Worm (Caenorhabditis elegans) whole organism, L1 larva: ENCODE data around the gene fbxa-2.

ENCODE experiments used
- C04F5.9 ChIP-seq: sonication (generic microtip); optimal IDR thresholded peaks from 2 replicates; lab custom pipeline; 2016; ENCODE audit warnings: missing genetic modification characterization, missing compliant biosample characterization
- C16A3.4 ChIP-seq: fragments of 150-350 bp; optimal IDR thresholded peaks from 2 replicates; lab custom pipeline; 2014; ENCODE audit warnings: missing biosample characterization, missing genetic modification characterization
- C34B4.2 ChIP-seq: sonication (generic microtip); optimal IDR thresholded peaks from 2 replicates; lab custom pipeline; 2017; ENCODE audit warnings: mild to moderate bottlenecking, missing genetic modification characterization, missing compliant biosample characterization
- F16B12.6 ChIP-seq: fragments of 150-350 bp; optimal IDR thresholded peaks from 2 replicates; lab custom pipeline; 2014; ENCODE audit warnings: missing biosample characterization, missing genetic modification characterization
- alr-1 ChIP-seq: fragments of 200-800 bp; sonication (Bioruptor generic); optimal IDR thresholded peaks from 2 replicates; lab custom pipeline; 2018; ENCODE audit warnings: borderline replicate concordance, mild to moderate bottlenecking, missing genetic modification characterization, missing compliant biosample characterization
- ama-1 ChIP-seq: fragments of 150-350 bp; optimal IDR thresholded peaks from 2 replicates; lab custom pipeline; 2014
- ceh-8 ChIP-seq: fragments of 200-800 bp; sonication (Bioruptor generic); optimal IDR thresholded peaks from 2 replicates; lab custom pipeline; 2018; ENCODE audit warnings: mild to moderate bottlenecking, missing genetic modification characterization, moderate library complexity, missing compliant biosample characterization
- ceh-90 ChIP-seq: sonication (generic microtip); optimal IDR thresholded peaks from 2 replicates; lab custom pipeline; 2016; ENCODE audit warnings: missing genetic modification characterization, missing compliant biosample characterization
- dpl-1 ChIP-seq, 3 experiments: fragments of 150-350 bp in 2 of 3; sonication (generic microtip) in 1 of 3; optimal IDR thresholded peaks; 2 replicates each; lab custom pipeline; 2014 to 2017; ENCODE audit warnings: missing biosample characterization in 3 of 3, missing genetic modification characterization in 3 of 3, missing genetic modification reagents in 3 of 3
- dsc-1 ChIP-seq: sonication (generic microtip); optimal IDR thresholded peaks from 2 replicates; lab custom pipeline; 2016; ENCODE audit warnings: mild to moderate bottlenecking, missing genetic modification characterization, missing compliant biosample characterization
- efl-3 ChIP-seq: fragments of 200-800 bp; sonication (Bioruptor generic); optimal IDR thresholded peaks from 2 replicates; lab custom pipeline; 2018; ENCODE audit warnings: mild to moderate bottlenecking, missing genetic modification characterization, missing compliant biosample characterization
- egl-13 ChIP-seq: sonication (generic microtip); optimal IDR thresholded peaks from 2 replicates; lab custom pipeline; 2016; ENCODE audit warnings: missing genotype, missing genetic modification reagents, missing genetic modification characterization, missing compliant biosample characterization
- egl-27 ChIP-seq, 2 experiments: fragments of 150-350 bp in 1 of 2; sonication (generic microtip); optimal IDR thresholded peaks; 3 replicates each; lab custom pipeline; 2017 to 2018; ENCODE audit warnings: missing biosample characterization in 2 of 2, missing genetic modification characterization in 2 of 2, missing genetic modification reagents in 2 of 2
- fkh-10 ChIP-seq: sonication (generic microtip); optimal IDR thresholded peaks from 2 replicates; lab custom pipeline; 2017; ENCODE audit warnings: missing biosample characterization, missing genetic modification reagents, missing genetic modification characterization
- fkh-4 ChIP-seq: sonication (generic microtip); optimal IDR thresholded peaks from 2 replicates; lab custom pipeline; 2016; ENCODE audit warnings: missing compliant biosample characterization, missing genetic modification characterization, borderline replicate concordance
- isw-1 ChIP-seq: fragments of 200-800 bp; sonication (Bioruptor generic); IDR thresholded peaks from 2 replicates; pipeline ENCODE4 v1.3.6; 2022; ENCODE audit warnings: missing genetic modification characterization, missing compliant biosample characterization
- lin-13 ChIP-seq: fragments of 150-350 bp; optimal IDR thresholded peaks from 2 replicates; lab custom pipeline; 2014; ENCODE audit warnings: missing biosample characterization, missing genetic modification reagents, missing genetic modification characterization
- lin-14 ChIP-seq: fragments of 200-800 bp; sonication (Bioruptor generic); optimal IDR thresholded peaks from 2 replicates; lab custom pipeline; 2018; ENCODE audit warnings: mild to moderate bottlenecking, missing genetic modification characterization, moderate library complexity, missing compliant biosample characterization
- lin-35 ChIP-seq, 2 experiments: fragments of 150-350 bp; optimal IDR thresholded peaks; 2 replicates each; lab custom pipeline; 2014; ENCODE audit warnings: missing biosample characterization in 2 of 2, missing genetic modification characterization in 2 of 2, missing genetic modification reagents in 2 of 2
- lin-39 ChIP-seq: fragments of 150-350 bp; optimal IDR thresholded peaks from 2 replicates; lab custom pipeline; 2014; ENCODE audit warnings: missing biosample characterization, missing genetic modification reagents, missing genetic modification characterization
- lir-3 ChIP-seq: sonication (generic microtip); optimal IDR thresholded peaks from 2 replicates; lab custom pipeline; 2016; ENCODE audit warnings: mild to moderate bottlenecking, missing genetic modification characterization, moderate library complexity, missing compliant biosample characterization; ENCODE audit not compliant: poor library complexity
- mdl-1 ChIP-seq, 2 experiments: fragments of 150-350 bp; optimal IDR thresholded peaks; 2 replicates each; lab custom pipeline; 2014 to 2017; ENCODE audit warnings: missing biosample characterization in 2 of 2, missing genetic modification characterization in 2 of 2, inconsistent platforms in 1 of 2
- mep-1 ChIP-seq: fragments of 150-350 bp; optimal IDR thresholded peaks from 2 replicates; lab custom pipeline; 2014; ENCODE audit warnings: missing biosample characterization, missing genetic modification characterization
- nhr-11 ChIP-seq: fragments of 150-350 bp; optimal IDR thresholded peaks from 2 replicates; lab custom pipeline; 2014; ENCODE audit warnings: missing biosample characterization, missing genetic modification characterization
- nhr-12 ChIP-seq: sonication (generic microtip); optimal IDR thresholded peaks from 2 replicates; lab custom pipeline; 2017; ENCODE audit warnings: missing biosample characterization, missing genetic modification characterization
- nhr-76 ChIP-seq: sonication (generic microtip); optimal IDR thresholded peaks from 2 replicates; lab custom pipeline; 2017; ENCODE audit warnings: missing biosample characterization, missing genetic modification characterization
- nhr-77 ChIP-seq: fragments of 150-350 bp; optimal IDR thresholded peaks from 2 replicates; lab custom pipeline; 2014; ENCODE audit warnings: missing biosample characterization, missing genetic modification characterization
- nhr-84 ChIP-seq: sonication (generic microtip); optimal IDR thresholded peaks from 2 replicates; lab custom pipeline; 2017; ENCODE audit warnings: missing biosample characterization, missing genetic modification characterization
- nhr-90 ChIP-seq: sonication (generic microtip); optimal IDR thresholded peaks from 2 replicates; lab custom pipeline; 2016; ENCODE audit warnings: mild to moderate bottlenecking, missing genetic modification characterization, missing compliant biosample characterization; ENCODE audit not compliant: poor library complexity
- pax-3 ChIP-seq: fragments of 200-800 bp; sonication (Bioruptor generic); optimal IDR thresholded peaks from 2 replicates; lab custom pipeline; 2018; ENCODE audit warnings: mild to moderate bottlenecking, missing genetic modification characterization, moderate library complexity, missing compliant biosample characterization
- rnt-1 ChIP-seq: sonication (generic microtip); optimal IDR thresholded peaks from 2 replicates; lab custom pipeline; 2016; ENCODE audit warnings: mild to moderate bottlenecking, missing genetic modification characterization, moderate library complexity, missing compliant biosample characterization
- sup-37 ChIP-seq: fragments of 200-800 bp; sonication (Bioruptor generic); optimal IDR thresholded peaks from 2 replicates; lab custom pipeline; 2018; ENCODE audit warnings: mild to moderate bottlenecking, missing genetic modification characterization, missing compliant biosample characterization
- swsn-7 ChIP-seq: sonication (generic microtip); optimal IDR thresholded peaks from 2 replicates; lab custom pipeline; 2016; ENCODE audit warnings: missing genetic modification characterization, missing compliant biosample characterization
- unc-130 ChIP-seq: fragments of 150-350 bp; optimal IDR thresholded peaks from 2 replicates; lab custom pipeline; 2017; ENCODE audit warnings: missing biosample characterization, missing genetic modification characterization, inconsistent platforms
- unc-30 ChIP-seq: sonication (generic microtip); optimal IDR thresholded peaks from 2 replicates; lab custom pipeline; 2017; ENCODE audit warnings: missing biosample characterization, missing genetic modification characterization
- unc-62 ChIP-seq: fragments of 150-350 bp; optimal IDR thresholded peaks from 2 replicates; lab custom pipeline; 2014; ENCODE audit warnings: missing biosample characterization, missing genetic modification reagents, missing genetic modification characterization
- unc-86 ChIP-seq: sonication (generic microtip); optimal IDR thresholded peaks from 2 replicates; lab custom pipeline; 2016; ENCODE audit warnings: missing genetic modification characterization, missing compliant biosample characterization
- vab-15 ChIP-seq: sonication (generic microtip); optimal IDR thresholded peaks from 2 replicates; lab custom pipeline; 2017; ENCODE audit warnings: missing genotype, mild to moderate bottlenecking, missing genetic modification characterization, missing compliant biosample characterization
- zag-1 ChIP-seq: fragments of 150-350 bp; optimal IDR thresholded peaks from 2 replicates; lab custom pipeline; 2014; ENCODE audit warnings: missing biosample characterization, missing genetic modification characterization
- zip-4 ChIP-seq: fragments of 200-800 bp; sonication (Bioruptor generic); optimal IDR thresholded peaks from 2 replicates; lab custom pipeline; 2018; ENCODE audit warnings: mild to moderate bottlenecking, missing genetic modification characterization, moderate library complexity, missing compliant biosample characterization

Gene fbxa-2

ce11 chrV:16249105-16249504, 20.4 kb downstream of the fbxa-2 start:
- TF ChIP-seq nhr-77 (tag; lab: Kevin White, UChicago) = no peak
- no peak for TF ChIP-seq alr-1 (tag; lab: Kevin White, UChicago)
- TF ChIP-seq pax-3 (tag; lab: Kevin White, UChicago) = no peak
- TF ChIP-seq unc-30 = no peak
- TF ChIP-seq mep-1 (tag; lab: Kevin White, UChicago) = no peak
- TF ChIP-seq C04F5.9 (tag; lab: Kevin White, UChicago) = no peak
- TF ChIP-seq egl-13 = no peak
- TF ChIP-seq sup-37 (GFP tag; lab: Kevin White, UChicago) = no peak
- no peak for TF ChIP-seq zip-4
- no peak for TF ChIP-seq unc-130 (tag; lab: Kevin White, UChicago)
- no peak for TF ChIP-seq rnt-1
- no peak for TF ChIP-seq nhr-90
- no peak for TF ChIP-seq zag-1 (tag; lab: Kevin White, UChicago)
- TF ChIP-seq lin-35 (GFP tag; optimal IDR thresholded peaks at IDR 0.05; lab: Kevin White, UChicago) = no peak
- no peak for TF ChIP-seq efl-3 (GFP tag; lab: Kevin White, UChicago)
- TF ChIP-seq, all 84 proteins: peak for 0

- TF ChIP-seq nhr-76 (tag; lab: Kevin White, UChicago) = no peak
- no peak for TF ChIP-seq dsc-1
- TF ChIP-seq unc-30 = no peak
- no peak for TF ChIP-seq fkh-10
- no peak for TF ChIP-seq lir-3
- TF ChIP-seq lin-13 = no peak
- TF ChIP-seq unc-130 (tag; lab: Kevin White, UChicago) = no peak
- TF ChIP-seq nhr-84 (tag; lab: Kevin White, UChicago) = no peak
Measured at ce11 chrV:16246579-16246978, 22.9 kb downstream of the fbxa-2 start, which contains the start of gene srh-95. Gene srh-95, plus strand, starts transcription at chrV:16246879.

DNA sequence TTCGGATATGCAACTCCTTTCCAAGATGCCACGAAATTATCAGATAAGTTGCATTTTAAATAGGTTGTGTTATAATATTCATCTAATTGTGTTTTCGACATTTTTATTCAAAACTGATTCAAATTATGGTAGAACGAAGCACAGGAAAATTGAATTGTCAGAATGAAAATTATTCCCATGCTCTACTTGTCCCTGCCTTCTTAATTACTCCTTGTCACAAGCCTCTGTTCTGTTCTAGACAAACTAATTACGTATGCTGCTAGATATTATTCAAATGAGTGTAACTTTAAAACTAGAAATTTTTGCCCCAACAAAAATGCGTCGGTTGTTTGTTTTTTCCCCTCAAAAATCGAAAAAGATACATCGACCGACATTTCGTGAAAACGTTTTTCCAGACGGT, 25.4 kb downstream of the fbxa-2 start, which contains the start of gene srh-104:
srh-104 (minus strand) TSS at position 101 of the 400 bp plus-strand sequence.
- TF ChIP-seq ama-1 (lab: Kevin White, UChicago) (no peak), swsn-7 (tag; lab: Kevin White, UChicago) (no peak), nhr-12 (tag; lab: Kevin White, UChicago) (no peak), isw-1 (GFP tag; lab: Robert Waterston, UW) (no peak), vab-15 (tag; lab: Kevin White, UChicago) (no peak), egl-27 (tag; optimal IDR thresholded peaks at IDR 0.05; lab: Kevin White, UChicago) (no peak), unc-86 (no peak), nhr-11 (tag; lab: Kevin White, UChicago) (no peak), ceh-8 (GFP tag; lab: Kevin White, UChicago) (no peak), fkh-4 (tag; lab: Kevin White, UChicago) (no peak), F16B12.6 (tag; lab: Kevin White, UChicago) (no peak), lin-14 (GFP tag; lab: Kevin White, UChicago) (no peak), ceh-90 (tag; lab: Kevin White, UChicago) (no peak), mdl-1 (tag; optimal IDR thresholded peaks at IDR 0.05; lab: Kevin White, UChicago) (no peak), unc-62 (GFP tag; lab: Kevin White, UChicago) (no peak), zip-4 (no peak), lin-39 (no peak)

DNA sequence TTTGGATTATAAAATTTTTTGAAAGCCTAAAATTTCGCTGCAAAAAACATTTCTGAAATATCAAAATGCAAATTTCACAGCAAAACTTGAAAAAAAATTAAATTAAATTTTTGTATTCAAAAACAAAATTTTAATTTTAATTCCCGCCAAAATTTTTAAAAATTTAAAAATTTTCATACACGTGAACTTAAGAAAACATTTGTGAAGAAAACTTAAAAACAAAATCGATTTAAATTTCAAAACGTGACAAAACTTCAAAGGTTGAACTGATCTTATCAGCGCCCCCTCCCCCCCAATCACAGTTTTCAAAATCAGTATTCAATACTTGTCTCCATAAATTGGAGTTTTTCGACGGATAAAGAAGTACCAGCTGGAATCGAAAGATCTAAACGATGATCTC, 32.2 kb downstream of the fbxa-2 start, which contains the start of gene F21H7.5:
F21H7.5 (plus strand) TSS at position 301 of the 400 bp plus-strand sequence.
- no peak for TF ChIP-seq ama-1 (lab: Kevin White, UChicago)
- no peak for TF ChIP-seq lin-14 (GFP tag; lab: Kevin White, UChicago)
- TF ChIP-seq C34B4.2 (tag; lab: Kevin White, UChicago) = no peak
- TF ChIP-seq unc-62 (GFP tag; lab: Kevin White, UChicago) = no peak
- no peak for TF ChIP-seq dpl-1 (GFP tag; optimal IDR thresholded peaks at IDR 0.05; lab: Kevin White, UChicago)
- TF ChIP-seq ceh-90 (tag; lab: Kevin White, UChicago) = no peak
- TF ChIP-seq C16A3.4 = no peak
- TF ChIP-seq nhr-11 (tag; lab: Kevin White, UChicago) = no peak
- TF ChIP-seq fkh-10 = no peak
